Fruit fly (Drosophila melanogaster): ENCODE data around the gene nab.

nab gene

DNA sequence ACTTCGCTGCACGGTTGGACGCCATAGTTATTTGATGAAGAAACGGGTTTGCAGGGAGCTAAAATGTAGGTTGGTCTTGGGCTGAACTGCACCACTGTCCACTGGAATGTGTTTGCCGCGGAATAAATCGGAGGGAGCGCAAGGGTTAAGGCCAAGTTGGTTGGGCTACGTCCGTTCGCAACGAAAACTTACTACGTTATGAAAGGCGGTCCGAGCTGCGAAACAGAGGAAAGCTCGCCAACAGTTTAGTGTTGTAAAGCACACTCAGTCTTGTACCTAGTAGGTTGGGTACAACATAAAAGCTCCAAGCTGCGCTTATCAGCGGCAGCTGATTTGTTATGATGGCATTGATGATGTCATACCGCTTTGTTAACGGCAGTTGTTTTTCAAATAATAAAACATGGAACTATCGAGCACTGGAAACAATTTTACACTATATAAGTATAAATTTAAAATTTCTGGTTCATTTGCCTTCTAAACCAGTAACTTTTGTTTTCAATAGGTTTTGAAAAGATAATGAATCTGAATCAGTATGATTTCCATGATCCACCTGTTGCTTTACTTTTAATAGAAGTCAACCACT, 38.5 kb downstream of the nab start, which contains the start of gene Chd64 (continued):
- no peak for TF ChIP-seq CG12299 (tag; optimal IDR thresholded peaks at IDR 0.05)
- no peak for TF ChIP-seq CG12391 (tag; optimal IDR thresholded peaks at IDR 0.05)
- TF ChIP-seq lola (GFP tag; optimal IDR thresholded peaks at IDR 0.05): no peak
- no peak for TF ChIP-seq CG17361 (GFP tag; IDR thresholded peaks at IDR 0.05)
- no peak for TF ChIP-seq repo (GFP tag; optimal IDR thresholded peaks at IDR 0.05)
- peak; percentile 14 for TF ChIP-seq maf-S (GFP tag; optimal IDR thresholded peaks at IDR 0.05)
- TF ChIP-seq fd64A (GFP tag; optimal IDR thresholded peaks at IDR 0.05): no peak
- no peak for TF ChIP-seq bcd (GFP tag; optimal IDR thresholded peaks at IDR 0.05)
- TF ChIP-seq CG6791 (GFP tag; IDR thresholded peaks at IDR 0.05; ENCODE audit: partially characterized antibody): 0 out of 3 replicates have a peak, but pooled peaks have one; percentile 19
- TF ChIP-seq CG1602 (GFP tag; optimal IDR thresholded peaks at IDR 0.05): no peak
- TF ChIP-seq sob (GFP tag; IDR thresholded peaks at IDR 0.05): peak; percentile 62; the same call in 1 of the 2 replicates
- no peak for TF ChIP-seq slp2 (GFP tag; optimal IDR thresholded peaks at IDR 0.05)
- peak; percentile 19 for TF ChIP-seq CG11723 (GFP tag; optimal IDR thresholded peaks at IDR 0.05)
- TF ChIP-seq CG15073 (GFP tag; optimal IDR thresholded peaks at IDR 0.05): no peak
- TF ChIP-seq CG16863 (GFP tag; optimal IDR thresholded peaks at IDR 0.05): no peak
- TF ChIP-seq CG3281 (GFP tag; optimal IDR thresholded peaks at IDR 0.05): peak; percentile 52
- TF ChIP-seq CG33213 (GFP tag; optimal IDR thresholded peaks at IDR 0.05): no peak
- TF ChIP-seq Aef1 (GFP tag; IDR thresholded peaks at IDR 0.05): no peak
- no peak for TF ChIP-seq CG7745 (tag; optimal IDR thresholded peaks at IDR 0.05)
- TF ChIP-seq nerfin-2 (GFP tag; IDR thresholded peaks at IDR 0.05; ENCODE audit: partially characterized antibody): no peak
- TF ChIP-seq dati (GFP tag; IDR thresholded peaks at IDR 0.05): no peak
- TF ChIP-seq CG4424 (GFP tag; optimal IDR thresholded peaks at IDR 0.05): no peak
- TF ChIP-seq Gug (GFP tag; IDR thresholded peaks at IDR 0.05): no peak
- TF ChIP-seq Rx (GFP tag; IDR thresholded peaks at IDR 0.05): no peak
- peak; percentile 37 for TF ChIP-seq az2 (GFP tag; optimal IDR thresholded peaks at IDR 0.05)
- TF ChIP-seq CG3838 (GFP tag; optimal IDR thresholded peaks at IDR 0.05): no peak
- TF ChIP-seq CG31388 (GFP tag; optimal IDR thresholded peaks at IDR 0.05): no peak
- TF ChIP-seq oc (tag; optimal IDR thresholded peaks at IDR 0.05): no peak
- TF ChIP-seq CG17186 (GFP tag; optimal IDR thresholded peaks at IDR 0.05): no peak
- TF ChIP-seq CG33557 (GFP tag; optimal IDR thresholded peaks at IDR 0.05): no peak
- no peak for TF ChIP-seq salm (tag; optimal IDR thresholded peaks at IDR 0.05)
- no peak for TF ChIP-seq H15 (GFP tag; IDR thresholded peaks at IDR 0.05)
- TF ChIP-seq knrl (GFP tag; IDR thresholded peaks at IDR 0.05; ENCODE audit: partially characterized antibody): no peak; the same call in 2 of the 3 replicates
- 0 out of 3 replicates have a peak, but pooled peaks have one; percentile 20 for TF ChIP-seq CG16813 (GFP tag; IDR thresholded peaks at IDR 0.05; ENCODE audit: partially characterized antibody)
- TF ChIP-seq dimm (GFP tag; IDR thresholded peaks at IDR 0.05): no peak
- no peak for TF ChIP-seq C15 (GFP tag; IDR thresholded peaks at IDR 0.05)
- no peak for TF ChIP-seq Sry-β (GFP tag; optimal IDR thresholded peaks at IDR 0.05)
- no peak for TF ChIP-seq Hr39 (optimal IDR thresholded peaks at IDR 0.05)
- TF ChIP-seq Poxn (GFP tag; IDR thresholded peaks at IDR 0.05): no peak
- peak; percentile 32 for TF ChIP-seq CG15601 (tag; optimal IDR thresholded peaks at IDR 0.05)
- TF ChIP-seq Camta (GFP tag; optimal IDR thresholded peaks at IDR 0.05): no peak
- peak; percentile 36 for TF ChIP-seq CrebB (tag; optimal IDR thresholded peaks at IDR 0.05)
- peak; percentile 43 for TF ChIP-seq ftz-f1 (GFP tag; optimal IDR thresholded peaks at IDR 0.05)
- TF ChIP-seq CG7839 (tag; optimal IDR thresholded peaks at IDR 0.05): no peak
- TF ChIP-seq CG32772 (GFP tag; IDR thresholded peaks at IDR 0.05): no peak
- TF ChIP-seq ase (GFP tag; IDR thresholded peaks at IDR 0.05): no peak
- no peak for TF ChIP-seq CG10209 (GFP tag; optimal IDR thresholded peaks at IDR 0.05)
- no peak for TF ChIP-seq ab (GFP tag; optimal IDR thresholded peaks at IDR 0.05)
- TF ChIP-seq dmrt11E (tag; optimal IDR thresholded peaks at IDR 0.05): no peak
- no peak for TF ChIP-seq Sin3A (optimal IDR thresholded peaks at IDR 0.05)
- TF ChIP-seq lab (GFP tag; optimal IDR thresholded peaks at IDR 0.05): peak; percentile 84

Measured in whole organism, embryonic.